Worm (Caenorhabditis elegans): ENCODE measurements around the gene C09F12.3.
A peak's percentile ranks its signal among the peaks of the same experiment; 100 is the strongest.

C09F12.3 gene

DNA sequence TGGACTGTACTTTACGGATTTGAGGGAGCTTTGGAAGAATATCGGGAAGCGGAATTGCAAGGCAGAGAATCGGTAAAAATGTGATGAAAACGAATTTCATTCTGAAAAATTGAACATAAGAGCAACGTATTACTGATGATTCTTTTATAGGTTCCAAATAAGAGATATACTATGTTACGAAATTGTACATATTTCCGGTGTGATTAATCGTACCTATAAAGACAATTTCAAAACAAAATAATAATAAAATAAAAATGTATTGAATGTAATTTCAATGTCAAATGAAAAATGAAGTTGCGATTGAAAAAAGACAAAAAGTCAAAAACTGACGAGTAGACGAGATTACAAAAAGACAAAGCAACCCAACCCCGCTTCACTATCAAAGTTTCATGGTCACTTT, 33.7 kb downstream of the C09F12.3 start, which contains the start of gene ttr-31:
TSS of gene ttr-31 (minus strand) at position 101 of the 400 bp plus-strand sequence.
- no peak for TF ChIP-seq unc-62 (GFP tag; optimal IDR thresholded peaks at IDR 0.05)
- no peak for TF ChIP-seq peb-1 (tag; optimal IDR thresholded peaks at IDR 0.05)
- TF ChIP-seq sma-3 (GFP tag; optimal IDR thresholded peaks at IDR 0.05) = no peak
- no peak for TF ChIP-seq lin-39 (tag; optimal IDR thresholded peaks at IDR 0.05)
- TF ChIP-seq sma-9 (GFP tag; optimal IDR thresholded peaks at IDR 0.05) = no peak
- no peak for TF ChIP-seq sma-9 (tag; optimal IDR thresholded peaks at IDR 0.05)
- no peak for TF ChIP-seq ztf-1 (GFP tag; conservative IDR thresholded peaks at IDR 0.05)
- TF ChIP-seq nhr-129 (tag; optimal IDR thresholded peaks at IDR 0.05) = no peak
- TF ChIP-seq gmeb-1 (tag; optimal IDR thresholded peaks at IDR 0.05) = no peak
- TF ChIP-seq nhr-10 (tag; optimal IDR thresholded peaks at IDR 0.05) = no peak
- TF ChIP-seq sem-4 (tag; optimal IDR thresholded peaks at IDR 0.05) = no peak
- TF ChIP-seq skn-1 (tag; optimal IDR thresholded peaks at IDR 0.05) = no peak
- TF ChIP-seq R02D3.7 (tag; optimal IDR thresholded peaks at IDR 0.05) = no peak

DNA sequence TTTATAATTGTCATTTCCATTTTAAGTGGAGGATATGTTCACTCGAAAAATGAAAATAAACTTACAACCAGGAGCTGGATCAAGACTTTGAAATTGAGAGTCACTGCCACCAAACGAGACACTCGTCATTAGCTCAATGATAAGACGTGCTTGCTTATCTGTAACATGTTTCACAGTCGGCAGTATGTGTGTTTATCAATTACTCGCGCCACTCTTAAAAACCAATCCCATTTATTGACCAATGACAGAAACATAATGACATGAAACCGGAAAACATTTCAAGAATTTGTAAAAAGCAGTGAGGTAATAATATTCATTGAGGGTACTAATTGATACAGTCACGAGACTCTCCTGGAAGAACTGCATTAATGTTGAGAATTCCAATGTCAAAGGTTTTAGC, 34.6 kb downstream of the C09F12.3 start, which contains the start of gene del-5:
TSS of gene del-5 (minus strand) at position 130 of the 400 bp plus-strand sequence.
- TF ChIP-seq sma-3 (GFP tag; optimal IDR thresholded peaks at IDR 0.05) (peak; percentile 4), F13H6.1 (tag; optimal IDR thresholded peaks at IDR 0.05) (peak; percentile 15), egl-27 (tag; optimal IDR thresholded peaks at IDR 0.05) (no peak), fos-1 (tag; optimal IDR thresholded peaks at IDR 0.05) (peak; percentile 90), sma-9 (GFP tag; optimal IDR thresholded peaks at IDR 0.05) (peak; percentile 37), sma-9 (tag; optimal IDR thresholded peaks at IDR 0.05) (no peak)

DNA sequence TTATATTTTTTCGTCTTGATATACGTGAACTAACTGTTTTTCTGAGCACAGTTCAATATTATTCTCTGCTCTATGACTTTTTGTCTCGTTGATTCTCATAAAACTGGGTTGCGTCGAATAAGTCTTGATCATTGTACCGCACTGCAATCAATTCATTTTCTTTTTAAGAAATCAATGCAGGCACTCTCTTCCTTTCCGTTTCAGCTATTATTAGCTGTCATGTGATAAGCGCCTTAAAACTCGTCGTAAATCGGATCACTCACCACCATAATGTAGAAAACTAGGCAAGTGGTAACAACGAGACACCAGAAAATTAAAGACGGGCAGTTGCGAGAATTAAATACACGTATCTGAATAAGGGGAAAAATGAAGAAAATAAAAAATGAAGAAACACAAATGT, 35.3 kb downstream of the C09F12.3 start:
- TF ChIP-seq crh-2 (tag; optimal IDR thresholded peaks at IDR 0.05) = peak; percentile 23
- peak; percentile 0 for TF ChIP-seq sma-9 (GFP tag; optimal IDR thresholded peaks at IDR 0.05)
- no peak for TF ChIP-seq sma-9 (tag; optimal IDR thresholded peaks at IDR 0.05)
- no peak for TF ChIP-seq F13H6.1 (tag; optimal IDR thresholded peaks at IDR 0.05)
- TF ChIP-seq fos-1 (tag; optimal IDR thresholded peaks at IDR 0.05) = peak; percentile 75
- TF ChIP-seq gmeb-1 (tag; optimal IDR thresholded peaks at IDR 0.05) = peak; percentile 3

DNA sequence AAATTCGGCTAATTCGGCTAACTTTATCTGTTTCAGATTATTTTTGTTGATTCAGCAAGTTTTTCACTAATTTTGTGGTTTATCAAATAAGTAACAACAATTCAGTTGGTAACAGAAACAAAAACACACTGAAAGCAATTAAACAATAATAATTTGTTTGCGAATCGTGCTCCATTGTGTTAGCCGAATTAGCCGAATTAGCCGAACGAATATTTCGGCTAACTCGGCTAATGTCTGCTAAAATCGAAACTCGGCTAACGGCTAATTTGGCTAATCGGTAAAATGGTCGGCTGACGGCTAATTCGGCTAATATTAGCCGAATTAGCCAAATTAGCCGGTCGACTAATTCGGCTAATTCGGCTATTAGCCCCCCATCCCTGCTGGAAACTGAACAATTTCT, 39.0 kb downstream of the C09F12.3 start:
- TF ChIP-seq nhr-129 (tag; optimal IDR thresholded peaks at IDR 0.05) (no peak), ZK546.5 (tag; optimal IDR thresholded peaks at IDR 0.05) (no peak), ama-1 (optimal IDR thresholded peaks at IDR 0.05) (no peak), nhr-21 (tag; optimal IDR thresholded peaks at IDR 0.05) (no peak), ceh-16 (tag; optimal IDR thresholded peaks at IDR 0.05) (no peak)

DNA sequence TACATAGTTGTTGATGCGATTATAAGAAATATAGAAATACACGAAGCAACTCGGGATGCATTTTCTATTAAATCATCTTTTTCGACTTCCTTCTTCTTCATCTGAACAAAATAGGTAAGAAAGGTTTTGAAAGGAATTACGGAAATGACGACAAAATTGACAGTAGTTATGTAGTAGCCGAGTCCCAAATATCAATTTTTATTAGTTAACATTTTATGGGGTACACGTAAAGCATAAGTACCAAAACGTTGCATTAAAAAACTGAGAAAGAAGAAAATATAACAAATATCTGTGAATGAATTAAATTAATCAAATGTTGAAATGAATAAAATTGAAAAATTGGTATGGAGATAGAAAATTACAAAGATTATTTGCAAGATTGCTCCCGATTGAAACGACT, 40.9 kb downstream of the C09F12.3 start, which contains the start of gene col-177:
TSS of gene col-177 (minus strand) at position 101 of the 400 bp plus-strand sequence.
- TF ChIP-seq ceh-16 (tag; optimal IDR thresholded peaks at IDR 0.05) (no peak), egl-27 (tag; optimal IDR thresholded peaks at IDR 0.05) (no peak), elt-3 (tag; optimal IDR thresholded peaks at IDR 0.05) (no peak), nhr-6 (tag; optimal IDR thresholded peaks at IDR 0.05) (no peak), peb-1 (tag; optimal IDR thresholded peaks at IDR 0.05) (no peak), nhr-237 (tag; optimal IDR thresholded peaks at IDR 0.05) (no peak), unc-39 (tag; optimal IDR thresholded peaks at IDR 0.05) (no peak), alr-1 (tag; optimal IDR thresholded peaks at IDR 0.05) (no peak), R02D3.7 (tag; optimal IDR thresholded peaks at IDR 0.05) (no peak)

DNA sequence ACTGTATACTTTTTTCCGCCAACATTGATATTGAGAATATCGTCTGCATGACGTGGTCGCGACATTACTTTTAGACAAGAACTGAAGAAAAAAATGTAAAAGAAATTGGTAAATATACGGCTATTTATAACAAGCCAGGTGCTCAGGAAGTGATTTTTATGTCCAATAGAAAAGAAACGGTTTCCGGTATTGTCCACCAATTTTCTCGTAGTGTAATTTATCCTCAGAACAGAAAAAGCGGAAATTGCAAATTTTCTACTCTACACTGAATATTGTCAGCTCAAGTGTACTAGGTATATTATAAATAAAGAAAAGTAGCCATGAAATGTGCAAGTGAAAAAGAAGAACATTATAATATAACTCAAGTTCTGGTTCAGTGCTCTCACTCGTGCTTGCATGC, 43.5 kb downstream of the C09F12.3 start, which contains the start of gene F59F3.6:
TSS of gene F59F3.6 (minus strand) at position 101 of the 400 bp plus-strand sequence.
- no peak for TF ChIP-seq sma-9 (GFP tag; optimal IDR thresholded peaks at IDR 0.05)
- no peak for TF ChIP-seq sma-9 (tag; optimal IDR thresholded peaks at IDR 0.05)
- no peak for TF ChIP-seq skn-1 (tag; optimal IDR thresholded peaks at IDR 0.05)
- no peak for TF ChIP-seq egl-27 (tag; optimal IDR thresholded peaks at IDR 0.05)

DNA sequence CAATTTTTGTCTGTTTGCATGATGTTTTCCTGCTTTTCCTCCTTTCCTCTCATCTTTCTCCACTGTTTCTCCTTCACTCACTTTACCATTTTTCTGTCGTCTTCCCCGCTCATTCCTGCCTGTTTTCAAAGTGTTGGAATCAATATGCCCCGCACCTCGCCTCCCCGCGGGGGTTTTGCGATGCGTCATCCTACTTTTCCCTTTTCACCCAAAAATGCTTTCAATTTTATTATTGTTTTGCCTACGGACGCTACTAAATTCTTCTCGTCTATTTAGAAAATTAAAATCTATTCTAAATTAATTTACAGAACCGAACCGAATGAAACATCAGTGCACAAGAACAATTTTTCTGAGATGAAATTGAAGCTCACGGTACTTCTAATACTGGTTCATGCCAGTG, 50.5 kb downstream of the C09F12.3 start, which contains the start of gene ver-3:
TSS of gene ver-3 (plus strand) at position 301 of the 400 bp plus-strand sequence.
- TF ChIP-seq lin-11 (tag; optimal IDR thresholded peaks at IDR 0.05) = no peak
- no peak for TF ChIP-seq Y55F3AM.14 (GFP tag; optimal IDR thresholded peaks at IDR 0.05)
- no peak for TF ChIP-seq unc-55 (GFP tag; optimal IDR thresholded peaks at IDR 0.05)
- TF ChIP-seq elt-1 (tag; optimal IDR thresholded peaks at IDR 0.05) = no peak
- TF ChIP-seq peb-1 (tag; optimal IDR thresholded peaks at IDR 0.05) = no peak
- TF ChIP-seq nhr-12 (tag; optimal IDR thresholded peaks at IDR 0.05) = no peak
- no peak for TF ChIP-seq nhr-77 (tag; optimal IDR thresholded peaks at IDR 0.05)
- TF ChIP-seq nhr-10 (tag; optimal IDR thresholded peaks at IDR 0.05) = no peak

All from whole organism, L2 larva.